Fruit fly (Drosophila melanogaster) whole organism, adult: ENCODE measurements around the gene Mst89B.

ENCODE experiments used
- CG12768 ChIP-seq: fragments of 200-800 bp; sonication (Bioruptor generic); optimal IDR thresholded peaks from 2 replicates; lab custom pipeline; 2017; ENCODE audit warnings: missing biosample characterization, missing genetic modification characterization, mild to moderate bottlenecking, moderate library complexity, missing genetic modification reagents
- CG1620 ChIP-seq: fragments of 200-800 bp; sonication (Bioruptor generic); optimal IDR thresholded peaks from 2 replicates; lab custom pipeline; 2016; ENCODE audit warnings: missing biosample characterization, missing genetic modification characterization
- CG33017 ChIP-seq: fragments of 200-800 bp; sonication (Bioruptor generic); optimal IDR thresholded peaks from 2 replicates; lab custom pipeline; 2018; ENCODE audit warnings: missing biosample characterization, mild to moderate bottlenecking, missing genetic modification characterization, moderate library complexity
- Mnt ChIP-seq: fragments of 200-800 bp; sonication (Bioruptor generic); optimal IDR thresholded peaks from 2 replicates; lab custom pipeline; 2016; ENCODE audit warnings: missing biosample characterization, mild to moderate bottlenecking, missing genetic modification characterization
- bab1 ChIP-seq: fragments of 200-800 bp; sonication (Bioruptor generic); optimal IDR thresholded peaks from 3 replicates; lab custom pipeline; 2019; ENCODE audit warnings: missing biosample characterization, mild to moderate bottlenecking, missing genetic modification characterization, moderate library complexity
- kay ChIP-seq: fragments of 200-800 bp; sonication (Bioruptor generic); peaks from one replicate; lab custom pipeline; 2016; ENCODE audit warnings: missing biosample characterization, missing genetic modification characterization, borderline replicate concordance
- ovo ChIP-seq: fragments of 200-800 bp; sonication (Bioruptor generic); optimal IDR thresholded peaks from 2 replicates; lab custom pipeline; 2016; ENCODE audit warnings: missing biosample characterization, missing genetic modification characterization

dm6 chr3R:16310081-16310493, 43.3 kb downstream of the Mst89B start:
- TF ChIP-seq CG1620, result no peak
- TF ChIP-seq kay (GFP tag; lab: Kevin White, UChicago), result no peak
- TF ChIP-seq ovo, result no peak
- TF ChIP-seq Mnt, result no peak
- TF ChIP-seq bab1 (GFP tag; lab: Kevin White, UChicago), result no peak
- TF ChIP-seq CG12768 (GFP tag; lab: Kevin White, UChicago), result no peak
- no peak for TF ChIP-seq CG33017 (tag; lab: Kevin White, UChicago)
